Fruit fly (Drosophila melanogaster) whole organism, embryonic: ENCODE data around the gene Girdin.

Experiments
- CG10543 ChIP-seq: fragments of 200-800 bp; sonication (Bioruptor generic); optimal IDR thresholded peaks from 3 replicates; lab custom pipeline; 2017; ENCODE audit warnings: missing biosample characterization, mild to moderate bottlenecking, missing genetic modification characterization, moderate library complexity
- CG10654 ChIP-seq: fragments of 200-800 bp; sonication (Bioruptor generic); optimal IDR thresholded peaks from 2 replicates; lab custom pipeline; 2016; ENCODE audit warnings: missing biosample characterization, missing genetic modification characterization
- CG11456 ChIP-seq: fragments of 200-800 bp; sonication (Bioruptor generic); IDR thresholded peaks from 3 replicates; pipeline ENCODE4 v1.3.6; 2022; ENCODE audit warnings: missing biosample characterization, missing genetic modification characterization
- CG12219 ChIP-seq: fragments of 200-800 bp; sonication (Bioruptor generic); optimal IDR thresholded peaks from 3 replicates; lab custom pipeline; 2018; ENCODE audit warnings: missing biosample characterization, mild to moderate bottlenecking, missing genetic modification characterization
- CG12659 ChIP-seq: fragments of 200-800 bp; sonication (Bioruptor generic); optimal IDR thresholded peaks from 3 replicates; lab custom pipeline; 2017; ENCODE audit warnings: mild to moderate bottlenecking, missing biosample characterization, missing genetic modification reagents, missing genetic modification characterization
- CG12769 ChIP-seq: fragments of 200-800 bp; sonication (Bioruptor generic); optimal IDR thresholded peaks from 2 replicates; lab custom pipeline; 2019; ENCODE audit warnings: missing biosample characterization, mild to moderate bottlenecking, missing genetic modification characterization, moderate library complexity
- CG17912 ChIP-seq: fragments of 200-800 bp; sonication (Bioruptor generic); optimal IDR thresholded peaks from 2 replicates; lab custom pipeline; 2018; ENCODE audit warnings: missing biosample characterization, mild to moderate bottlenecking, missing genetic modification characterization
- CG2116 ChIP-seq: fragments of 200-800 bp; sonication (Bioruptor generic); optimal IDR thresholded peaks from 3 replicates; lab custom pipeline; 2018; ENCODE audit warnings: missing biosample characterization, mild to moderate bottlenecking, missing genetic modification characterization
- CG33557 ChIP-seq: fragments of 200-800 bp; sonication (Bioruptor generic); optimal IDR thresholded peaks from 2 replicates; lab custom pipeline; 2019; ENCODE audit warnings: missing biosample characterization, mild to moderate bottlenecking, missing genetic modification characterization, moderate library complexity
- CG4617 ChIP-seq: fragments of 200-800 bp; sonication (Bioruptor generic); optimal IDR thresholded peaks from 3 replicates; lab custom pipeline; 2016; ENCODE audit warnings: missing biosample characterization, missing genetic modification characterization, borderline replicate concordance
- CG4820 ChIP-seq: fragments of 200-800 bp; sonication (Bioruptor generic); optimal IDR thresholded peaks from 3 replicates; lab custom pipeline; 2016; ENCODE audit warnings: missing biosample characterization, missing genetic modification characterization
- CG5953 ChIP-seq: fragments of 200-800 bp; sonication (Bioruptor generic); IDR thresholded peaks from 2 replicates; pipeline ENCODE4 v1.3.6; 2022; ENCODE audit warnings: missing biosample characterization, missing genetic modification characterization
- CG6791 ChIP-seq: fragments of 200-800 bp; sonication (Bioruptor generic); IDR thresholded peaks from 3 replicates; pipeline ENCODE4 v1.3.6; 2022; ENCODE audit warnings: missing biosample characterization, missing genetic modification characterization; ENCODE audit not compliant: partially characterized antibody
- CG7839 ChIP-seq: fragments of 200-800 bp; sonication (Bioruptor generic); optimal IDR thresholded peaks from 3 replicates; lab custom pipeline; 2018; ENCODE audit warnings: missing biosample characterization, mild to moderate bottlenecking, missing genetic modification characterization, moderate library complexity
- CG7928 ChIP-seq: fragments of 200-800 bp; sonication (Bioruptor generic); optimal IDR thresholded peaks from 2 replicates; lab custom pipeline; 2017; ENCODE audit warnings: missing biosample characterization, mild to moderate bottlenecking, missing genetic modification characterization
- CG9797 ChIP-seq: fragments of 200-800 bp; sonication (Bioruptor generic); optimal IDR thresholded peaks from 3 replicates; lab custom pipeline; 2018; ENCODE audit warnings: missing biosample characterization, mild to moderate bottlenecking, missing genetic modification characterization
- D19B ChIP-seq: fragments of 200-800 bp; sonication (Bioruptor generic); optimal IDR thresholded peaks from 2 replicates; lab custom pipeline; 2017; ENCODE audit warnings: missing biosample characterization, mild to moderate bottlenecking, missing genetic modification characterization
- Deaf1 ChIP-seq: fragments of 200-800 bp; optimal IDR thresholded peaks from 3 replicates; lab custom pipeline; 2019; ENCODE audit warnings: missing biosample characterization, mild to moderate bottlenecking, missing genetic modification characterization, moderate library complexity
- Dip3 ChIP-seq: fragments of 200-800 bp; sonication (Bioruptor generic); optimal IDR thresholded peaks from 3 replicates; lab custom pipeline; 2016; ENCODE audit warnings: missing biosample characterization, missing genetic modification characterization
- Gsc ChIP-seq: fragments of 200-800 bp; sonication (Bioruptor generic); IDR thresholded peaks from 2 replicates; pipeline ENCODE4 v1.3.6; 2022; ENCODE audit warnings: missing biosample characterization, missing genetic modification characterization
- HLH4C ChIP-seq: fragments of 200-800 bp; sonication (Bioruptor generic); IDR thresholded peaks from 3 replicates; pipeline ENCODE4 v1.3.6; 2022; ENCODE audit warnings: missing biosample characterization, missing genetic modification characterization; ENCODE audit not compliant: partially characterized antibody
- HmgZ ChIP-seq: fragments of 200-800 bp; sonication (Bioruptor generic); optimal IDR thresholded peaks from 2 replicates; lab custom pipeline; 2018; ENCODE audit warnings: missing biosample characterization, mild to moderate bottlenecking, missing genetic modification characterization
- Hmx ChIP-seq: fragments of 200-800 bp; sonication (Bioruptor generic); optimal IDR thresholded peaks from 2 replicates; lab custom pipeline; 2016; ENCODE audit warnings: missing biosample characterization, missing genetic modification characterization
- Lim3 ChIP-seq: fragments of 200-800 bp; sonication (Bioruptor generic); IDR thresholded peaks from 2 replicates; pipeline ENCODE4 v1.3.6; 2022; ENCODE audit warnings: missing biosample characterization, missing genetic modification characterization
- Mad ChIP-seq: fragments of 200-800 bp; sonication (Bioruptor generic); optimal IDR thresholded peaks from 2 replicates; lab custom pipeline; 2016; ENCODE audit warnings: missing biosample characterization, missing genetic modification characterization
- Poxn ChIP-seq: fragments of 200-800 bp; sonication (Bioruptor generic); IDR thresholded peaks from 2 replicates; pipeline ENCODE4 v1.3.6; 2022; ENCODE audit warnings: missing biosample characterization, missing genetic modification characterization
- Side ChIP-seq: fragments of 200-800 bp; sonication (Bioruptor generic); optimal IDR thresholded peaks from 2 replicates; lab custom pipeline; 2016; ENCODE audit warnings: missing biosample characterization, missing genetic modification characterization
- Sry-δ ChIP-seq: fragments of 200-800 bp; sonication (Bioruptor generic); optimal IDR thresholded peaks from 2 replicates; lab custom pipeline; 2016; ENCODE audit warnings: missing biosample characterization, missing genetic modification characterization
- Trl ChIP-seq, 3 experiments: fragments of >200 bp in 2 of 3; fragments of 200-800 bp in 1 of 3; sonication (Bioruptor generic) in 1 of 3; optimal IDR thresholded peaks; 2 replicates in 1 of 3; 3 replicates in 2 of 3; lab custom pipeline; 2016 to 2017; ENCODE audit warnings: missing biosample characterization in 1 of 3, missing genetic modification characterization in 1 of 3
- abd-A ChIP-seq: fragments of 200-800 bp; sonication (Bioruptor generic); optimal IDR thresholded peaks from 3 replicates; lab custom pipeline; 2019; ENCODE audit warnings: missing biosample characterization, mild to moderate bottlenecking, missing genetic modification characterization, moderate library complexity
- aop ChIP-seq: fragments of 200-800 bp; sonication (Bioruptor generic); IDR thresholded peaks from 2 replicates; pipeline ENCODE4 v1.3.6; 2022; ENCODE audit warnings: missing biosample characterization, missing genetic modification characterization
- br ChIP-seq: fragments of >200 bp; optimal IDR thresholded peaks from 2 replicates; lab custom pipeline; 2017
- cad ChIP-seq: fragments of >200 bp; optimal IDR thresholded peaks from 2 replicates; lab custom pipeline; 2017; ENCODE audit warnings: missing biosample characterization, missing genetic modification characterization
- cato ChIP-seq: fragments of 200-800 bp; sonication (Bioruptor generic); optimal IDR thresholded peaks from 2 replicates; lab custom pipeline; 2016; ENCODE audit warnings: missing biosample characterization, missing genetic modification characterization, borderline replicate concordance
- chinmo ChIP-seq: fragments of 200-800 bp; sonication (Bioruptor generic); IDR thresholded peaks from 4 replicates; pipeline ENCODE4 v1.3.6; 2022; ENCODE audit warnings: missing biosample characterization, missing genetic modification characterization; ENCODE audit not compliant: partially characterized antibody
- corto ChIP-seq: fragments of 200-800 bp; sonication (Bioruptor generic); optimal IDR thresholded peaks from 2 replicates; lab custom pipeline; 2016; ENCODE audit warnings: missing biosample characterization, mild to moderate bottlenecking, missing genetic modification characterization, moderate library complexity
- ewg ChIP-seq: fragments of 200-800 bp; sonication (Bioruptor generic); optimal IDR thresholded peaks from 3 replicates; lab custom pipeline; 2017; ENCODE audit warnings: mild to moderate bottlenecking, missing biosample characterization, missing genetic modification reagents, missing genetic modification characterization
- fru ChIP-seq: fragments of >200 bp; optimal IDR thresholded peaks from 2 replicates; lab custom pipeline; 2017
- gcm2 ChIP-seq: fragments of 200-800 bp; sonication (Bioruptor generic); optimal IDR thresholded peaks from 2 replicates; lab custom pipeline; 2016; ENCODE audit warnings: missing biosample characterization, missing genetic modification characterization
- gsb ChIP-seq: fragments of 200-800 bp; sonication (Bioruptor generic); IDR thresholded peaks from 2 replicates; pipeline ENCODE4 v1.3.6; 2022; ENCODE audit warnings: missing biosample characterization, missing genetic modification characterization
- onecut ChIP-seq: fragments of 200-800 bp; sonication (Bioruptor generic); IDR thresholded peaks from 2 replicates; pipeline ENCODE4 v1.3.6; 2022; ENCODE audit warnings: missing biosample characterization, missing genetic modification characterization
- pan ChIP-seq, 4 experiments: fragments of >200 bp in 3 of 4; fragments of 200-800 bp in 1 of 4; sonication (Bioruptor generic) in 1 of 4; optimal IDR thresholded peaks in 3 of 4; IDR thresholded peaks in 1 of 4; 2 replicates each; pipeline versions ENCODE4 v1.3.6 to Lab custom; 2017 to 2022; ENCODE audit warnings: missing biosample characterization in 2 of 4, missing genetic modification characterization in 2 of 4, mixed read lengths in 1 of 4
- pzg ChIP-seq: fragments of 200-800 bp; sonication (Bioruptor generic); optimal IDR thresholded peaks from 3 replicates; lab custom pipeline; 2018; ENCODE audit warnings: missing biosample characterization, mild to moderate bottlenecking, missing genetic modification characterization, moderate library complexity
- row ChIP-seq: fragments of 200-800 bp; sonication (Bioruptor generic); IDR thresholded peaks from 3 replicates; pipeline ENCODE4 v1.3.6; 2022; ENCODE audit warnings: missing biosample characterization, missing genetic modification characterization
- sens ChIP-seq: fragments of 200-800 bp; sonication (Bioruptor generic); peaks from one replicate; lab custom pipeline; 2016; ENCODE audit warnings: missing biosample characterization, missing genetic modification characterization
- sima ChIP-seq: fragments of 200-800 bp; sonication (Bioruptor generic); optimal IDR thresholded peaks from 2 replicates; lab custom pipeline; 2016; ENCODE audit warnings: missing biosample characterization, missing genetic modification characterization
- sr ChIP-seq: fragments of 200-800 bp; sonication (Bioruptor generic); IDR thresholded peaks from 3 replicates; pipeline ENCODE4 v1.3.6; 2022; ENCODE audit warnings: missing biosample characterization, missing genetic modification characterization
- wor ChIP-seq: fragments of 200-800 bp; sonication (Bioruptor generic); IDR thresholded peaks from 2 replicates; pipeline ENCODE4 v1.3.6; 2022; ENCODE audit warnings: missing biosample characterization, missing genetic modification characterization
- zen ChIP-seq: fragments of 200-800 bp; sonication (Bioruptor generic); optimal IDR thresholded peaks from 3 replicates; lab custom pipeline; 2018; ENCODE audit warnings: missing biosample characterization, mild to moderate bottlenecking, missing genetic modification characterization, moderate library complexity
- zen2 ChIP-seq: fragments of 200-800 bp; sonication (Bioruptor generic); IDR thresholded peaks from 3 replicates; pipeline ENCODE4 v1.3.6; 2022; ENCODE audit warnings: missing biosample characterization, missing genetic modification characterization; ENCODE audit not compliant: partially characterized antibody

Gene Girdin

DNA sequence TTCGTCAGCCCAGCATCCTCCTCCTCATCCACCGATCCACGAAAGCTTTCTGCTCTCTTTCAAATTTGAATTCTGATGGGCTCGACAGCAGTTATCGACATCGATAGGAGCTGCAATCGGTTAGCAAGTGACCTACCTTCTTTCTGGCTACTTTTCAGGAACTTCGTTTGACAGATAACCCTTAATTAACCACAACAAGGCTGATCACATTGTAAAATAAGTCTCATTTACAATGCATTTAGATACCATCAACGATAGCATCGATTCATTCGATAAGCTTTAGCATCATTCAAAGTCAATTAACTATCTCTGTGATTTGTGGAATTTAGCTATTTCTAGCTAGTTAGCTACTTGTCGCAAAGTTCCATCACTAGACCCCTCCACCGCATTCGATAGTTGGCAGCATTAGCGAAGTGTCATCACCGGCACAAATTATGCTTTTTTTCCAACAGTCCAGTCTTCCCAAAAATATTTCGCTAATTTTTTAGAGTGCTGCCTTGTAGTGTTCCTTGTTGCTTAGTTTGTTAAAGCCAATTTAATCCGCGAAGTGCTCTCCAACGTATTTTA, at the start of gene Girdin, which contains the start of gene MnM (continued):
- no peak for TF ChIP-seq CG5953
- no peak for TF ChIP-seq sr
- peak; percentile 57; the same call in 2 of the 3 replicates for TF ChIP-seq CG11456 (GFP tag; lab: Robert Waterston, UW)
- TF ChIP-seq CG7928 (GFP tag; lab: Kevin White, UChicago): peak; percentile 25
- TF ChIP-seq HLH4C: peak; percentile 88
- no peak for TF ChIP-seq aop (GFP tag; lab: Robert Waterston, UW)
- peak; percentile 71 for TF ChIP-seq sens
- peak; percentile 69; the same call in 1 of the 3 replicates for TF ChIP-seq CG6791 (GFP tag; lab: Robert Waterston, UW)
- peak; percentile 10; the same call in 1 of the 2 replicates for TF ChIP-seq Poxn
- no peak for TF ChIP-seq cato (GFP tag; lab: Kevin White, UChicago)
- peak; percentile 84 for TF ChIP-seq CG4617
- peak; percentile 49 for TF ChIP-seq Side
- TF ChIP-seq pan (optimal IDR thresholded peaks at IDR 0.05; lab: Kevin White, UChicago): no peak
- TF ChIP-seq pan (GFP tag; optimal IDR thresholded peaks at IDR 0.05 in 1 of 2, IDR thresholded peaks at IDR 0.05 in 1 of 2): no peak
- no peak for TF ChIP-seq gcm2
- TF ChIP-seq CG17912: no peak
- TF ChIP-seq zen: peak; percentile 54
- no peak for TF ChIP-seq D19B (GFP tag; lab: Kevin White, UChicago)
- peak; percentile 45 for TF ChIP-seq CG4820
- peak; percentile 80 for TF ChIP-seq CG12769 (tag; lab: Kevin White, UChicago)
- peak; percentile 64 for TF ChIP-seq CG10543 (GFP tag; lab: Kevin White, UChicago)
- peak; percentile 92 for TF ChIP-seq row
- TF ChIP-seq Hmx (GFP tag; lab: Kevin White, UChicago): no peak
- no peak for TF ChIP-seq gsb (GFP tag; lab: Robert Waterston, UW)
- TF ChIP-seq Dip3: peak; percentile 73
- peak; percentile 10 for TF ChIP-seq ewg (GFP tag; lab: Kevin White, UChicago)
- TF ChIP-seq Sry-δ: peak; percentile 100
- peak; percentile 82 for TF ChIP-seq pzg
- TF ChIP-seq onecut: no peak
- TF ChIP-seq abd-A (tag; lab: Kevin White, UChicago): no peak
- TF ChIP-seq Lim3 (GFP tag; lab: Robert Waterston, UW): no peak
- peak; percentile 50 for TF ChIP-seq CG9797 (GFP tag; lab: Kevin White, UChicago)
- no peak for TF ChIP-seq Deaf1
- TF ChIP-seq Gsc (GFP tag; lab: Robert Waterston, UW): no peak
- TF ChIP-seq chinmo (GFP tag; lab: Robert Waterston, UW): 0 out of 4 replicates have a peak, but pooled peaks have one; percentile 4
- no peak for TF ChIP-seq CG7839 (tag; lab: Kevin White, UChicago)
- TF ChIP-seq CG10654: peak; percentile 43
- peak in 1 of 2 experiments; percentile 22 for TF ChIP-seq Trl (optimal IDR thresholded peaks at IDR 0.05; lab: Kevin White, UChicago)
- TF ChIP-seq Trl (GFP tag; optimal IDR thresholded peaks at IDR 0.05; lab: Kevin White, UChicago): peak; percentile 77
- no peak; the same call in 2 of the 3 replicates for TF ChIP-seq zen2 (GFP tag; lab: Robert Waterston, UW)
- TF ChIP-seq CG12659 (GFP tag; lab: Kevin White, UChicago): peak; percentile 82
- no peak for TF ChIP-seq CG12219
- peak; percentile 67 for TF ChIP-seq Mad (GFP tag; lab: Kevin White, UChicago)
- TF ChIP-seq corto: no peak
- TF ChIP-seq sima: no peak
- TF ChIP-seq br: no peak
- TF ChIP-seq cad: no peak
- TF ChIP-seq wor (GFP tag; lab: Robert Waterston, UW): peak; percentile 24; the same call in 1 of the 2 replicates
- TF ChIP-seq HmgZ (tag; lab: Kevin White, UChicago): peak; percentile 82
- TF ChIP-seq fru (lab: Kevin White, UChicago): no peak
- peak; percentile 85 for TF ChIP-seq CG2116 (GFP tag; lab: Kevin White, UChicago)
- TF ChIP-seq CG33557 (GFP tag; lab: Kevin White, UChicago): peak; percentile 40
